Fruit fly (Drosophila melanogaster) whole organism, embryonic: ENCODE measurements around the gene RhoGDI.

Source experiments
- Abd-B ChIP-seq: fragments of 200-800 bp; sonication (Bioruptor generic); optimal IDR thresholded peaks from 2 replicates; lab custom pipeline; 2018; ENCODE audit warnings: missing biosample characterization, mild to moderate bottlenecking, missing genetic modification characterization, moderate library complexity
- Atf6 ChIP-seq: fragments of 200-800 bp; sonication (Bioruptor generic); IDR thresholded peaks from 2 replicates; pipeline ENCODE4 v1.3.6; 2022; ENCODE audit warnings: missing biosample characterization, missing genetic modification characterization
- Awh ChIP-seq: fragments of 200-800 bp; sonication (Bioruptor generic); IDR thresholded peaks from 2 replicates; pipeline ENCODE4, ENCODE4 v1.3.6; 2022; ENCODE audit warnings: missing biosample characterization, missing genetic modification characterization
- B-H2 ChIP-seq: fragments of 200-800 bp; sonication (Bioruptor generic); optimal IDR thresholded peaks from 2 replicates; lab custom pipeline; 2018; ENCODE audit warnings: missing biosample characterization, mild to moderate bottlenecking, missing genetic modification characterization
- CG1024 ChIP-seq: fragments of 200-800 bp; sonication (Bioruptor generic); IDR thresholded peaks from 2 replicates; pipeline ENCODE4 v1.3.6; 2022; ENCODE audit warnings: missing biosample characterization, missing genetic modification characterization
- CG11456 ChIP-seq: fragments of 200-800 bp; sonication (Bioruptor generic); IDR thresholded peaks from 3 replicates; pipeline ENCODE4 v1.3.6; 2022; ENCODE audit warnings: missing biosample characterization, missing genetic modification characterization
- CG15479 ChIP-seq: fragments of 200-800 bp; sonication (Bioruptor generic); optimal IDR thresholded peaks from 3 replicates; lab custom pipeline; 2019; ENCODE audit warnings: missing biosample characterization, mild to moderate bottlenecking, missing genetic modification characterization, moderate library complexity
- CG15514 ChIP-seq: fragments of 200-800 bp; sonication (Bioruptor generic); optimal IDR thresholded peaks from 3 replicates; lab custom pipeline; 2017; ENCODE audit warnings: missing biosample characterization, missing genetic modification characterization, mild to moderate bottlenecking, moderate library complexity, missing genetic modification reagents
- CG15601 ChIP-seq: fragments of 200-800 bp; sonication (Bioruptor generic); optimal IDR thresholded peaks from 3 replicates; lab custom pipeline; 2019; ENCODE audit warnings: missing biosample characterization, mild to moderate bottlenecking, missing genetic modification characterization, moderate library complexity
- CG16779 ChIP-seq: fragments of 200-800 bp; sonication (Bioruptor generic); IDR thresholded peaks from 2 replicates; pipeline ENCODE4 v1.3.6; 2022; ENCODE audit warnings: missing biosample characterization, missing genetic modification characterization
- CG2129 ChIP-seq: fragments of 200-800 bp; sonication (Bioruptor generic); IDR thresholded peaks from 2 replicates; pipeline ENCODE4 v1.3.6; 2022; ENCODE audit warnings: missing biosample characterization, missing genetic modification characterization; ENCODE audit not compliant: partially characterized antibody
- CG2199 ChIP-seq: fragments of 200-800 bp; sonication (Bioruptor generic); IDR thresholded peaks from 3 replicates; pipeline ENCODE4 v1.3.6; 2022; ENCODE audit warnings: missing biosample characterization, missing genetic modification characterization
- CG32767 ChIP-seq: fragments of 200-800 bp; sonication (Bioruptor generic); IDR thresholded peaks from 2 replicates; pipeline ENCODE4 v1.3.6; 2022; ENCODE audit warnings: missing biosample characterization, missing genetic modification characterization
- CG32772 ChIP-seq: fragments of 200-800 bp; sonication (Bioruptor generic); IDR thresholded peaks from 2 replicates; pipeline ENCODE4 v1.3.6; 2022; ENCODE audit warnings: missing biosample characterization, missing genetic modification characterization
- CG34422 ChIP-seq: fragments of 200-800 bp; sonication (Bioruptor generic); IDR thresholded peaks from 3 replicates; pipeline ENCODE4 v1.3.6; 2022; ENCODE audit warnings: missing biosample characterization, missing genetic modification characterization
- CG7556 ChIP-seq: fragments of 200-800 bp; sonication (Bioruptor generic); optimal IDR thresholded peaks from 2 replicates; lab custom pipeline; 2017; ENCODE audit warnings: missing biosample characterization, mild to moderate bottlenecking, missing genetic modification characterization
- CkIIα-i1 ChIP-seq: fragments of 200-800 bp; sonication (Bioruptor generic); IDR thresholded peaks from 2 replicates; pipeline ENCODE4 v1.3.6; 2022; ENCODE audit warnings: missing biosample characterization, missing genetic modification characterization
- D ChIP-seq, 2 experiments: fragments of 200-800 bp in 1 of 2; fragments of >200 bp in 1 of 2; sonication (Bioruptor generic) in 1 of 2; optimal IDR thresholded peaks; 2 replicates in 1 of 2; 3 replicates in 1 of 2; lab custom pipeline; 2017; ENCODE audit warnings: mild to moderate bottlenecking in 1 of 2, missing biosample characterization in 1 of 2, missing genetic modification characterization in 1 of 2, missing genetic modification reagents in 1 of 2
- Dref ChIP-seq: fragments of 200-800 bp; sonication (Bioruptor generic); IDR thresholded peaks from 2 replicates; pipeline ENCODE4 v1.3.6; 2022; ENCODE audit warnings: missing biosample characterization, missing genetic modification characterization
- Eip74EF ChIP-seq, 2 experiments: fragments of 200-800 bp in 1 of 2; fragments of >200 bp in 1 of 2; sonication (Bioruptor generic) in 1 of 2; optimal IDR thresholded peaks; 2 replicates each; lab custom pipeline; 2017 to 2019; ENCODE audit warnings: missing biosample characterization in 2 of 2, missing genetic modification characterization in 2 of 2, mild to moderate bottlenecking in 1 of 2, moderate library complexity in 1 of 2
- Fer2 ChIP-seq: fragments of 200-800 bp; sonication (Bioruptor generic); optimal IDR thresholded peaks from 2 replicates; lab custom pipeline; 2018; ENCODE audit warnings: missing biosample characterization, mild to moderate bottlenecking, missing genetic modification characterization, moderate library complexity
- Gug ChIP-seq: fragments of 200-800 bp; sonication (Bioruptor generic); IDR thresholded peaks from 4 replicates; pipeline ENCODE4 v1.3.6; 2022; ENCODE audit warnings: missing biosample characterization, missing genetic modification characterization
- Max ChIP-seq: fragments of 200-800 bp; sonication (Bioruptor generic); optimal IDR thresholded peaks from 2 replicates; lab custom pipeline; 2016; ENCODE audit warnings: missing biosample characterization, mild to moderate bottlenecking, missing genetic modification characterization
- NK7.1 ChIP-seq: fragments of 200-800 bp; sonication (Bioruptor generic); optimal IDR thresholded peaks from 3 replicates; lab custom pipeline; 2016; ENCODE audit warnings: missing biosample characterization, missing genetic modification characterization
- NfI ChIP-seq: fragments of 200-800 bp; sonication (Bioruptor generic); optimal IDR thresholded peaks from 3 replicates; lab custom pipeline; 2018; ENCODE audit warnings: missing biosample characterization, mild to moderate bottlenecking, missing genetic modification characterization, moderate library complexity
- Oaz ChIP-seq: fragments of 200-800 bp; sonication (Bioruptor generic); IDR thresholded peaks from 2 replicates; pipeline ENCODE4 v1.3.6; 2022; ENCODE audit warnings: missing biosample characterization, missing genetic modification characterization
- Pdp1 ChIP-seq, 2 experiments: fragments of 200-800 bp; sonication (Bioruptor generic); optimal IDR thresholded peaks; 3 replicates each; lab custom pipeline; 2016; ENCODE audit warnings: missing biosample characterization in 2 of 2, missing genetic modification characterization in 2 of 2, mild to moderate bottlenecking in 1 of 2, moderate library complexity in 1 of 2
- Poxn ChIP-seq: fragments of 200-800 bp; sonication (Bioruptor generic); IDR thresholded peaks from 2 replicates; pipeline ENCODE4 v1.3.6; 2022; ENCODE audit warnings: missing biosample characterization, missing genetic modification characterization
- Side ChIP-seq: fragments of 200-800 bp; sonication (Bioruptor generic); optimal IDR thresholded peaks from 2 replicates; lab custom pipeline; 2016; ENCODE audit warnings: missing biosample characterization, missing genetic modification characterization
- TFAM ChIP-seq: fragments of 200-800 bp; sonication (Bioruptor generic); optimal IDR thresholded peaks from 2 replicates; lab custom pipeline; 2017; ENCODE audit warnings: missing biosample characterization, missing genetic modification characterization, inconsistent platforms
- Trl ChIP-seq, 3 experiments: fragments of >200 bp in 2 of 3; fragments of 200-800 bp in 1 of 3; sonication (Bioruptor generic) in 1 of 3; optimal IDR thresholded peaks; 2 replicates in 1 of 3; 3 replicates in 2 of 3; lab custom pipeline; 2016 to 2017; ENCODE audit warnings: missing biosample characterization in 1 of 3, missing genetic modification characterization in 1 of 3
- cas ChIP-seq: fragments of 200-800 bp; sonication (Bioruptor generic); IDR thresholded peaks from 2 replicates; pipeline ENCODE4 v1.3.6; 2022; ENCODE audit warnings: missing biosample characterization, missing genetic modification characterization
- emc ChIP-seq: fragments of 200-800 bp; sonication (Bioruptor generic); optimal IDR thresholded peaks from 2 replicates; lab custom pipeline; 2016; ENCODE audit warnings: missing biosample characterization, missing genetic modification characterization
- eve ChIP-seq, 2 experiments: fragments of >200 bp; optimal IDR thresholded peaks; 2 replicates each; lab custom pipeline; 2017; ENCODE audit warnings: missing biosample characterization in 2 of 2, missing genetic modification characterization in 2 of 2
- eyg ChIP-seq: fragments of 200-800 bp; sonication (Bioruptor generic); optimal IDR thresholded peaks from 3 replicates; lab custom pipeline; 2016; ENCODE audit warnings: missing biosample characterization, missing genetic modification characterization
- ftz-f1 ChIP-seq: fragments of 200-800 bp; sonication (Bioruptor generic); optimal IDR thresholded peaks from 2 replicates; lab custom pipeline; 2016; ENCODE audit warnings: missing biosample characterization, missing genetic modification characterization
- gro ChIP-seq: fragments of 200-800 bp; sonication (Bioruptor generic); optimal IDR thresholded peaks from 2 replicates; lab custom pipeline; 2016; ENCODE audit warnings: missing biosample characterization, missing genetic modification characterization
- hth ChIP-seq: fragments of >200 bp; optimal IDR thresholded peaks from 2 replicates; lab custom pipeline; 2017; ENCODE audit warnings: inconsistent platforms
- ken ChIP-seq: fragments of 200-800 bp; sonication (Bioruptor generic); IDR thresholded peaks from 3 replicates; pipeline ENCODE4 v1.3.6; 2022; ENCODE audit warnings: missing biosample characterization, missing genetic modification characterization
- nau ChIP-seq: fragments of 200-800 bp; sonication (Bioruptor generic); optimal IDR thresholded peaks from 3 replicates; lab custom pipeline; 2017; ENCODE audit warnings: missing biosample characterization, mild to moderate bottlenecking, missing genetic modification characterization, missing genetic modification reagents
- prd ChIP-seq, 3 experiments: fragments of >200 bp in 2 of 3; fragments of 200-800 bp in 1 of 3; sonication (Bioruptor generic) in 1 of 3; optimal IDR thresholded peaks in 2 of 3; IDR thresholded peaks in 1 of 3; 2 replicates in 2 of 3; 3 replicates in 1 of 3; pipeline versions ENCODE4 v1.3.6 to Lab custom; 2017 to 2022; ENCODE audit warnings: missing biosample characterization in 1 of 3, missing genetic modification characterization in 1 of 3
- scrt ChIP-seq: fragments of 200-800 bp; sonication (Bioruptor generic); optimal IDR thresholded peaks from 2 replicates; lab custom pipeline; 2018; ENCODE audit warnings: missing biosample characterization, mild to moderate bottlenecking, missing genetic modification characterization, moderate library complexity
- shn ChIP-seq: fragments of 200-800 bp; sonication (Bioruptor generic); optimal IDR thresholded peaks from 3 replicates; lab custom pipeline; 2016; ENCODE audit warnings: missing biosample characterization, missing genetic modification characterization
- sima ChIP-seq: fragments of 200-800 bp; sonication (Bioruptor generic); optimal IDR thresholded peaks from 2 replicates; lab custom pipeline; 2016; ENCODE audit warnings: missing biosample characterization, missing genetic modification characterization
- sna ChIP-seq: fragments of 200-800 bp; sonication (Bioruptor generic); IDR thresholded peaks from 2 replicates; pipeline ENCODE4 v1.3.6; 2022; ENCODE audit warnings: missing biosample characterization, missing genetic modification characterization; ENCODE audit not compliant: partially characterized antibody
- tap ChIP-seq: fragments of 200-800 bp; optimal IDR thresholded peaks from 3 replicates; lab custom pipeline; 2019; ENCODE audit warnings: missing biosample characterization, mild to moderate bottlenecking, missing genetic modification characterization, moderate library complexity
- tgo ChIP-seq: fragments of 200-800 bp; sonication (Bioruptor generic); IDR thresholded peaks from 3 replicates; pipeline ENCODE4 v1.3.6; 2022; ENCODE audit warnings: missing biosample characterization, missing genetic modification characterization
- tx ChIP-seq: fragments of 200-800 bp; sonication (Bioruptor generic); optimal IDR thresholded peaks from 2 replicates; lab custom pipeline; 2016; ENCODE audit warnings: missing biosample characterization, missing genetic modification characterization
- yki ChIP-seq: fragments of >200 bp; optimal IDR thresholded peaks from 3 replicates; lab custom pipeline; 2018

Gene RhoGDI

dm6 chr3L:19929051-19929718 is 642 bp downstream of the RhoGDI start (continued):
- TF ChIP-seq D (optimal IDR thresholded peaks at IDR 0.05; lab: Kevin White, UChicago) (no peak), D (GFP tag; optimal IDR thresholded peaks at IDR 0.05; lab: Kevin White, UChicago) (no peak), eyg (no peak), CG11456 (no peak), NK7.1 (GFP tag; lab: Kevin White, UChicago) (no peak), ken (no peak), Eip74EF (GFP tag; optimal IDR thresholded peaks at IDR 0.05; lab: Kevin White, UChicago) (peak in 1 of 2 experiments; percentile 16), CG15479 (GFP tag; lab: Kevin White, UChicago) (no peak), Oaz (GFP tag; lab: Robert Waterston, UW) (no peak), prd (optimal IDR thresholded peaks at IDR 0.05; lab: Kevin White, UChicago) (no peak), prd (GFP tag; IDR thresholded peaks at IDR 0.05; lab: Robert Waterston, UW) (no peak), scrt (GFP tag; lab: Kevin White, UChicago) (no peak), tgo (GFP tag; lab: Robert Waterston, UW) (no peak), Fer2 (no peak), ftz-f1 (GFP tag; lab: Kevin White, UChicago) (no peak), Awh (no peak), CG32772 (0 out of 2 replicates have a peak, but pooled peaks have one; percentile 21), Pdp1 (GFP tag; optimal IDR thresholded peaks at IDR 0.05; lab: Kevin White, UChicago) (no peak), tx (no peak), Abd-B (no peak), CG34422 (GFP tag; lab: Robert Waterston, UW) (no peak), CG2129 (GFP tag; lab: Robert Waterston, UW) (no peak), Gug (GFP tag; lab: Robert Waterston, UW) (no peak), gro (GFP tag; lab: Kevin White, UChicago) (no peak), CG7556 (GFP tag; lab: Kevin White, UChicago) (peak; percentile 34), B-H2 (GFP tag; lab: Kevin White, UChicago) (no peak), TFAM (no peak), nau (GFP tag; lab: Kevin White, UChicago) (no peak), CG32767 (peak; percentile 9; the same call in 1 of the 2 replicates), Trl (optimal IDR thresholded peaks at IDR 0.05; lab: Kevin White, UChicago) (peak in 1 of 2 experiments; percentile 78), Trl (GFP tag; optimal IDR thresholded peaks at IDR 0.05; lab: Kevin White, UChicago) (no peak), Max (no peak), CkIIα-i1 (no peak), tap (tag; lab: Kevin White, UChicago) (no peak), CG16779 (GFP tag; lab: Robert Waterston, UW) (no peak), hth (no peak), CG1024 (GFP tag; lab: Robert Waterston, UW) (no peak), emc (no peak), Poxn (GFP tag; lab: Robert Waterston, UW) (no peak), CG15514 (GFP tag; lab: Kevin White, UChicago) (peak; percentile 7), cas (no peak), yki (lab: Kevin White, UChicago) (no peak), Dref (GFP tag; lab: Robert Waterston, UW) (no peak), Side (GFP tag; lab: Kevin White, UChicago) (no peak), eve (GFP tag; optimal IDR thresholded peaks at IDR 0.05; lab: Kevin White, UChicago) (no peak), CG2199 (0 out of 3 replicates have a peak, but pooled peaks have one; percentile 49), NfI (no peak), CG15601 (tag; lab: Kevin White, UChicago) (no peak), shn (GFP tag; lab: Kevin White, UChicago) (no peak), Atf6 (GFP tag; lab: Robert Waterston, UW) (0 out of 2 replicates have a peak, but pooled peaks have one; percentile 15), sna (GFP tag; lab: Robert Waterston, UW) (no peak), sima (no peak)
